Worm (Caenorhabditis elegans) whole organism, L1 larva: ENCODE measurements around the gene rabr-3.

ENCODE experiments used
- C16A3.4 ChIP-seq: fragments of 150-350 bp; optimal IDR thresholded peaks from 2 replicates; lab custom pipeline; 2014; ENCODE audit warnings: missing biosample characterization, missing genetic modification characterization
- F16B12.6 ChIP-seq: fragments of 150-350 bp; optimal IDR thresholded peaks from 2 replicates; lab custom pipeline; 2014; ENCODE audit warnings: missing biosample characterization, missing genetic modification characterization
- Y116A8C.19 ChIP-seq: sonication (generic microtip); optimal IDR thresholded peaks from 2 replicates; lab custom pipeline; 2016; ENCODE audit warnings: missing compliant biosample characterization, missing genetic modification characterization, borderline replicate concordance
- aha-1 ChIP-seq: fragments of 150-350 bp; optimal IDR thresholded peaks from 2 replicates; lab custom pipeline; 2014; ENCODE audit warnings: missing biosample characterization, missing genetic modification characterization
- blmp-1 ChIP-seq: fragments of 150-350 bp; optimal IDR thresholded peaks from 2 replicates; lab custom pipeline; 2014; ENCODE audit warnings: missing biosample characterization, missing genetic modification characterization
- ceh-8 ChIP-seq: fragments of 200-800 bp; sonication (Bioruptor generic); optimal IDR thresholded peaks from 2 replicates; lab custom pipeline; 2018; ENCODE audit warnings: mild to moderate bottlenecking, missing genetic modification characterization, moderate library complexity, missing compliant biosample characterization
- ceh-90 ChIP-seq: sonication (generic microtip); optimal IDR thresholded peaks from 2 replicates; lab custom pipeline; 2016; ENCODE audit warnings: missing genetic modification characterization, missing compliant biosample characterization
- efl-1 ChIP-seq, 4 experiments: fragments of 150-350 bp; optimal IDR thresholded peaks in 3 of 4; peaks in 1 of 4; 1 replicate in 1 of 4; 2 replicates in 3 of 4; lab custom pipeline; 2014; ENCODE audit warnings: missing biosample characterization in 2 of 4, missing genetic modification characterization in 2 of 4, missing genetic modification reagents in 2 of 4
- efl-3 ChIP-seq: fragments of 200-800 bp; sonication (Bioruptor generic); optimal IDR thresholded peaks from 2 replicates; lab custom pipeline; 2018; ENCODE audit warnings: mild to moderate bottlenecking, missing genetic modification characterization, missing compliant biosample characterization
- elt-2 ChIP-seq: sonication (generic microtip); optimal IDR thresholded peaks from 2 replicates; lab custom pipeline; 2016; ENCODE audit warnings: missing genetic modification characterization, mild to moderate bottlenecking, inconsistent platforms, missing compliant biosample characterization, missing genetic modification reagents
- elt-3 ChIP-seq, 6 experiments: fragments of 150-350 bp in 1 of 6; sonication (generic microtip); optimal IDR thresholded peaks; 2 replicates each; lab custom pipeline; 2017 to 2018; ENCODE audit warnings: missing biosample characterization in 6 of 6, missing genetic modification characterization in 6 of 6, inconsistent platforms in 1 of 6
- ets-5 ChIP-seq: fragments of 200-800 bp; sonication (Bioruptor generic); IDR thresholded peaks from 2 replicates; pipeline ENCODE4 v1.3.6; 2022; ENCODE audit warnings: missing genetic modification characterization, missing compliant biosample characterization
- fkh-4 ChIP-seq: sonication (generic microtip); optimal IDR thresholded peaks from 2 replicates; lab custom pipeline; 2016; ENCODE audit warnings: missing compliant biosample characterization, missing genetic modification characterization, borderline replicate concordance
- hlh-4 ChIP-seq: sonication (generic microtip); optimal IDR thresholded peaks from 2 replicates; lab custom pipeline; 2016; ENCODE audit warnings: mild to moderate bottlenecking, missing genetic modification characterization, missing compliant biosample characterization
- irx-1 ChIP-seq: sonication (generic microtip); optimal IDR thresholded peaks from 2 replicates; lab custom pipeline; 2016; ENCODE audit warnings: missing genetic modification characterization, missing compliant biosample characterization
- isw-1 ChIP-seq: fragments of 200-800 bp; sonication (Bioruptor generic); IDR thresholded peaks from 2 replicates; pipeline ENCODE4 v1.3.6; 2022; ENCODE audit warnings: missing genetic modification characterization, missing compliant biosample characterization
- jun-1 ChIP-seq: fragments of 150-350 bp; optimal IDR thresholded peaks from 2 replicates; lab custom pipeline; 2014; ENCODE audit warnings: missing biosample characterization, missing genetic modification reagents, missing genetic modification characterization
- lin-13 ChIP-seq: fragments of 150-350 bp; optimal IDR thresholded peaks from 2 replicates; lab custom pipeline; 2014; ENCODE audit warnings: missing biosample characterization, missing genetic modification reagents, missing genetic modification characterization
- lin-35 ChIP-seq, 2 experiments: fragments of 150-350 bp; optimal IDR thresholded peaks; 2 replicates each; lab custom pipeline; 2014; ENCODE audit warnings: missing biosample characterization in 2 of 2, missing genetic modification characterization in 2 of 2, missing genetic modification reagents in 2 of 2
- lsy-2 ChIP-seq, 2 experiments: fragments of 150-350 bp; optimal IDR thresholded peaks; 2 replicates each; lab custom pipeline; 2014; ENCODE audit warnings: missing biosample characterization in 2 of 2, missing genetic modification characterization in 2 of 2
- mab-9 ChIP-seq: fragments of 200-800 bp; sonication (Bioruptor generic); IDR thresholded peaks from 2 replicates; pipeline ENCODE4 v1.3.6; 2022; ENCODE audit warnings: missing genetic modification reagents, missing genetic modification characterization, missing compliant biosample characterization
- mep-1 ChIP-seq: fragments of 150-350 bp; optimal IDR thresholded peaks from 2 replicates; lab custom pipeline; 2014; ENCODE audit warnings: missing biosample characterization, missing genetic modification characterization
- nhr-11 ChIP-seq: fragments of 150-350 bp; optimal IDR thresholded peaks from 2 replicates; lab custom pipeline; 2014; ENCODE audit warnings: missing biosample characterization, missing genetic modification characterization
- nhr-19 ChIP-seq: fragments of 200-800 bp; sonication (Bioruptor generic); conservative IDR thresholded peaks from 2 replicates; pipeline ENCODE4 v1.3.6; 2022; ENCODE audit warnings: missing genetic modification characterization, missing compliant biosample characterization
- nhr-47 ChIP-seq: sonication (generic microtip); optimal IDR thresholded peaks from 2 replicates; lab custom pipeline; 2016; ENCODE audit warnings: mild to moderate bottlenecking, missing genetic modification characterization, moderate library complexity, missing compliant biosample characterization
- nhr-77 ChIP-seq: fragments of 150-350 bp; optimal IDR thresholded peaks from 2 replicates; lab custom pipeline; 2014; ENCODE audit warnings: missing biosample characterization, missing genetic modification characterization
- nhr-90 ChIP-seq: sonication (generic microtip); optimal IDR thresholded peaks from 2 replicates; lab custom pipeline; 2016; ENCODE audit warnings: mild to moderate bottlenecking, missing genetic modification characterization, missing compliant biosample characterization; ENCODE audit not compliant: poor library complexity
- pqm-1 ChIP-seq: sonication (generic microtip); optimal IDR thresholded peaks from 3 replicates; lab custom pipeline; 2017; ENCODE audit warnings: missing biosample characterization, missing genetic modification characterization
- snpc-4 ChIP-seq: fragments of 150-350 bp; optimal IDR thresholded peaks from 2 replicates; lab custom pipeline; 2014; ENCODE audit warnings: missing biosample characterization, missing genetic modification characterization
- sup-37 ChIP-seq: fragments of 200-800 bp; sonication (Bioruptor generic); optimal IDR thresholded peaks from 2 replicates; lab custom pipeline; 2018; ENCODE audit warnings: mild to moderate bottlenecking, missing genetic modification characterization, missing compliant biosample characterization
- unc-130 ChIP-seq: fragments of 150-350 bp; optimal IDR thresholded peaks from 2 replicates; lab custom pipeline; 2017; ENCODE audit warnings: missing biosample characterization, missing genetic modification characterization, inconsistent platforms
- ztf-11 ChIP-seq, 2 experiments: sonication (generic microtip); optimal IDR thresholded peaks; 2 replicates each; lab custom pipeline; 2016 to 2017; ENCODE audit warnings: missing genetic modification characterization in 2 of 2, missing biosample characterization in 1 of 2, missing compliant biosample characterization in 1 of 2

The rabr-3 gene

DNA sequence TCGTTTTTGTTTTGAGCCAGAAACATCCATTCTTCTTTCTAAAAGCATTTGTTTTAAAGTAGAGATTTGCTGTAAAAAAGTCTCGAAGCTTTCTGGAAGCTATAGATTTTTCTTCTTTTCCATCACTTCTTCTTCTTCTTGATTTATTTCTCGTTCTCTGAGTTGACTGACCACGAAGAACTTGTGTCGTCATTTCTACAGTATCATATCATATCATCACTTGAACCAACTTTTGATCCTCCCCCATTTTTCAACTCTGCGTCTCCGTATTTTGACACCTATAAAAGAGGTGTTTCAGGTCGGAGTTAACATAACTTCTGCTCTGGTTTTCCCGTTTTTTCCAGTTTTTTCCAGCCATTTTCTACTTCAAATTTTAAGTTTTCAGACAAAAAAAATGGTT lies 19.0 kb downstream of the rabr-3 start, which contains the start of gene F11A5.9:
Gene F11A5.9, plus strand, starts transcription at position 386 of the 400 bp plus-strand sequence.
- TF ChIP-seq lin-13 (GFP tag; lab: Kevin White, UChicago) (no peak), elt-3 (tag; optimal IDR thresholded peaks at IDR 0.05; lab: Kevin White, UChicago) (peak in 2 of 6 experiments; percentile 5 to 69), irx-1 (tag; lab: Kevin White, UChicago) (no peak), sup-37 (GFP tag; lab: Kevin White, UChicago) (no peak), ets-5 (GFP tag; lab: Robert Waterston, UW) (no peak), F16B12.6 (tag; lab: Kevin White, UChicago) (no peak), Y116A8C.19 (tag; lab: Kevin White, UChicago) (no peak), mep-1 (tag; lab: Kevin White, UChicago) (no peak), nhr-77 (tag; lab: Kevin White, UChicago) (no peak), blmp-1 (peak; percentile 38), nhr-47 (tag; lab: Kevin White, UChicago) (no peak), efl-3 (GFP tag; lab: Kevin White, UChicago) (no peak), lin-35 (GFP tag; optimal IDR thresholded peaks at IDR 0.05; lab: Kevin White, UChicago) (peak in 1 of 2 experiments; percentile 9), lsy-2 (tag; optimal IDR thresholded peaks at IDR 0.05; lab: Kevin White, UChicago) (peak in 1 of 2 experiments; percentile 35), nhr-19 (GFP tag; lab: Robert Waterston, UW) (peak; percentile 19; the same call in 1 of the 2 replicates), efl-1 (optimal IDR thresholded peaks at IDR 0.05; lab: Kevin White, UChicago) (no peak), efl-1 (GFP tag; optimal IDR thresholded peaks at IDR 0.05 in 1 of 2; lab: Kevin White, UChicago) (no peak), unc-130 (tag; lab: Kevin White, UChicago) (no peak)

DNA sequence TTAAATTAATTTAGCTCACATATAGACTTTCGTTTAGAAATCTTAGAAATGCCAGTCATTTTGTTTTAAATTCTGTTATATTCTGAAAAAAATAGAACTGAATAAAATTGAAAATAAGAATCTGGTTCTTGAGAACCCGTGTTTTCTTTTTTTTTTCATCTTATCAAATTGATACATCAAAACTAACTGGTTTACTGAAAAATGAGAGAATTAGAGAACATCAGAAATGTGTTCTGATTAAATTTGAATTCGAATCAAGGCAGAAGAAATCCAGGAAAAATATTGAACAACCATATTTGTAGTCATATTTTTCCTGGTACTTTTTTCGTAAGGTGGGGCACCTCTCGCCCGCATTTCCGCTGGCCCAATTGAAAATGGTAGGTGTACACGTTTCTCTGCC lies 23.0 kb downstream of the rabr-3 start, which contains the start of gene F11A5.15:
Gene F11A5.15, minus strand, starts transcription at position 101 of the 400 bp plus-strand sequence.
- TF ChIP-seq isw-1 (GFP tag; lab: Robert Waterston, UW) (no peak), efl-1 (optimal IDR thresholded peaks at IDR 0.05; lab: Kevin White, UChicago) (no peak), efl-1 (GFP tag; optimal IDR thresholded peaks at IDR 0.05 in 1 of 2; lab: Kevin White, UChicago) (peak in 1 of 2 experiments; percentile 31), jun-1 (no peak), elt-3 (tag; optimal IDR thresholded peaks at IDR 0.05; lab: Kevin White, UChicago) (peak in 1 of 6 experiments; percentile 26), nhr-47 (tag; lab: Kevin White, UChicago) (no peak), fkh-4 (tag; lab: Kevin White, UChicago) (no peak), snpc-4 (tag; lab: Kevin White, UChicago) (no peak)

ce11 chrV:16218972-16219757 lies 23.7 kb downstream of the rabr-3 start, which contains the start of gene glc-1:
glc-1 (plus strand) TSS chrV:16219634.
- TF ChIP-seq C16A3.4 (tag; lab: Kevin White, UChicago) (no peak), blmp-1 (peak; percentile 30), elt-2 (tag; lab: Kevin White, UChicago) (peak; percentile 15), nhr-19 (GFP tag; lab: Robert Waterston, UW) (no peak), lin-35 (GFP tag; optimal IDR thresholded peaks at IDR 0.05; lab: Kevin White, UChicago) (peak in 1 of 2 experiments; percentile 9), elt-3 (tag; optimal IDR thresholded peaks at IDR 0.05; lab: Kevin White, UChicago) (peak in 1 of 6 experiments; percentile 87)

- TF ChIP-seq ets-5 (GFP tag; lab: Robert Waterston, UW): no peak
- TF ChIP-seq nhr-11 (tag; lab: Kevin White, UChicago): no peak
- no peak for TF ChIP-seq ceh-8 (GFP tag; lab: Kevin White, UChicago)
- no peak for TF ChIP-seq mep-1 (tag; lab: Kevin White, UChicago)
- no peak for TF ChIP-seq pqm-1 (tag; lab: Kevin White, UChicago)
- no peak for TF ChIP-seq lin-35 (GFP tag; optimal IDR thresholded peaks at IDR 0.05; lab: Kevin White, UChicago)
- no peak for TF ChIP-seq hlh-4 (tag; lab: Kevin White, UChicago)
Measured at ce11 chrV:16220020-16220419, 24.5 kb downstream of the rabr-3 start.

DNA sequence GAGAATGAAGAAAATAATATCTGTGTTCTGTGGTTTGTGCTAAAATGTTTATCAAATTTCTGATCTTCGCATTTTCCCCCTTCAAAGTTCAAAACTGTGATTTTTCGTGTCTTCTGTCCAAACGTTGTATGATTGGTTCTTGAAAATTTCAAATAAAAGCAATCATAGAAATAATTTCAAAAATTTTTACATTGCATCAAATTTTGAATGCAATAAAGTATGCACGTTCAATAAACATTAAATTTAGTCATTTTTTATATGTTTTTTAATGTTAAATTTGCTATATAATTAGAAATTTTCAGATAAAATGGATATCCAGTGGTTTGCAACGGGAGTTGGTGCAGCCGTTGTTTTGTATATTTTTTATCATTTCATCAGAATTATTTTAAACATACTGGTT lies 28.5 kb downstream of the rabr-3 start, which contains the start of gene stdh-2:
Gene stdh-2, plus strand, starts transcription at position 301 of the 400 bp plus-strand sequence.
- TF ChIP-seq ceh-90 (tag; lab: Kevin White, UChicago): no peak
- no peak for TF ChIP-seq aha-1 (tag; lab: Kevin White, UChicago)
- TF ChIP-seq mab-9 (GFP tag; lab: Robert Waterston, UW): no peak
- TF ChIP-seq nhr-47 (tag; lab: Kevin White, UChicago): no peak
- no peak for TF ChIP-seq efl-1 (optimal IDR thresholded peaks at IDR 0.05; lab: Kevin White, UChicago)
- TF ChIP-seq efl-1 (GFP tag; optimal IDR thresholded peaks at IDR 0.05 in 1 of 2; lab: Kevin White, UChicago): no peak
- no peak for TF ChIP-seq ztf-11 (tag; optimal IDR thresholded peaks at IDR 0.05; lab: Kevin White, UChicago)
- no peak for TF ChIP-seq Y116A8C.19 (tag; lab: Kevin White, UChicago)
- no peak for TF ChIP-seq nhr-90
- TF ChIP-seq, all 84 proteins: peak for 0
